Fruit fly (Drosophila melanogaster) whole organism, prepupa: ENCODE measurements around the gene CG13398.

Experiments used
- CG10631 ChIP-seq: fragments of 200-800 bp; sonication (Bioruptor generic); optimal IDR thresholded peaks from 2 replicates; lab custom pipeline; 2016; ENCODE audit warnings: missing biosample characterization, missing genetic modification characterization
- CG3919 ChIP-seq: fragments of 200-800 bp; sonication (Bioruptor generic); optimal IDR thresholded peaks from 3 replicates; lab custom pipeline; 2016; ENCODE audit warnings: missing biosample characterization, missing genetic modification characterization
- CG4318 ChIP-seq: fragments of 200-800 bp; sonication (Bioruptor generic); optimal IDR thresholded peaks from 3 replicates; lab custom pipeline; 2017; ENCODE audit warnings: missing biosample characterization, mild to moderate bottlenecking, missing genetic modification characterization
- CG8632 ChIP-seq: fragments of 200-800 bp; sonication (Bioruptor generic); optimal IDR thresholded peaks from 3 replicates; lab custom pipeline; 2016; ENCODE audit warnings: missing biosample characterization, missing genetic modification characterization
- Ets21C ChIP-seq: fragments of 200-800 bp; sonication (Bioruptor generic); optimal IDR thresholded peaks from 3 replicates; lab custom pipeline; 2016; ENCODE audit warnings: missing biosample characterization, missing genetic modification characterization
- Gug ChIP-seq: fragments of 200-800 bp; sonication (Bioruptor generic); IDR thresholded peaks from 2 replicates; pipeline ENCODE4 v1.3.6; 2022; ENCODE audit warnings: missing biosample characterization, missing genetic modification characterization
- Hr38 ChIP-seq: sonication (Bioruptor generic); optimal IDR thresholded peaks from 2 replicates; lab custom pipeline; 2016; ENCODE audit warnings: missing biosample characterization, missing genetic modification characterization
- Hr39 ChIP-seq: fragments of 200-800 bp; sonication (Bioruptor generic); optimal IDR thresholded peaks from 2 replicates; lab custom pipeline; 2016; ENCODE audit warnings: missing biosample characterization, missing genetic modification characterization
- Sox102F ChIP-seq: fragments of 200-800 bp; sonication (Bioruptor generic); optimal IDR thresholded peaks from 2 replicates; lab custom pipeline; 2016; ENCODE audit warnings: missing biosample characterization, mild to moderate bottlenecking, missing genetic modification characterization
- Sox15 ChIP-seq: fragments of 200-800 bp; sonication (Bioruptor generic); optimal IDR thresholded peaks from 3 replicates; lab custom pipeline; 2016; ENCODE audit warnings: missing biosample characterization, missing genetic modification characterization
- dac ChIP-seq: fragments of 200-800 bp; sonication (Bioruptor generic); optimal IDR thresholded peaks from 2 replicates; lab custom pipeline; 2017; ENCODE audit warnings: missing biosample characterization, mild to moderate bottlenecking, missing genetic modification characterization
- eg ChIP-seq: fragments of 200-800 bp; sonication (Bioruptor generic); IDR thresholded peaks from 3 replicates; pipeline ENCODE4 v1.3.6; 2022; ENCODE audit warnings: missing biosample characterization, missing genetic modification characterization
- esn ChIP-seq: fragments of 200-800 bp; sonication (Bioruptor generic); optimal IDR thresholded peaks from 2 replicates; lab custom pipeline; 2016; ENCODE audit warnings: missing biosample characterization, mild to moderate bottlenecking, missing genetic modification characterization, moderate library complexity
- net ChIP-seq: fragments of 200-800 bp; sonication (Bioruptor generic); optimal IDR thresholded peaks from 3 replicates; lab custom pipeline; 2016; ENCODE audit warnings: missing biosample characterization, missing genetic modification characterization

DNA sequence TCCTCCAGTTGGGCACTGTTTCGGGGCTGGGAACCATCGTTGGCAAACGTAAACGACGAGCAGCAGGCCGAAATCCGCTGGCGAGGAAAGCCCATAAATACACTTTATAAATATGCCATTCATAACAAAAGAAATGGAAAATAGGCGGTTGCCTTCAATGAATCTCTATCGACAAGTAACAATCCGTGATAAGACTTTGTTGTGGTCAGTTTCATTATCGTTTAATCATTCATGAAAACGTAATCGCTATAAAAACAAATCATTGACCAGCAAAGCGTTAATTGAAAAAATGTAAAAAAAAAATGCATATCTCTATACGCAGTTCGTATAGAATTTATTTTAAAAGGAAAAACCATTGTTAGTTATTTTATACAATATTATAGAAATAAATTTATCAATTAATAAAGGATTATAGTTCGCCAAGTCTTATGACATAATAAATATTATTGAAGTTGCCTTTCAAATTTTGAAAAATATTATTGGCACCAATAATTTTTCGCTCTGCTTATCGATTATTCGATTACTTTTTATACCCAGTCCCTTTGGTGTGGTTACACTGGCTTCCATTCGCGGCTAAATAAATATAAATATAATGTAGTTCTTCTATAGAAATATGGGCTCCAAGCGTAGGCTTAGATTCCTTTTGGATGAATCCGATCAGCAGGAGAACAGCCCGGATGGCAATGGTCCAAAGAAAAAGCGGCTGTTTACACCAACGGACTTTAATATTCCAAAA is 15.0 kb downstream of the CG13398 start, which contains the start of gene CG31898:
- no peak for TF ChIP-seq Hr39
- TF ChIP-seq Sox15 (GFP tag; lab: Kevin White, UChicago) = no peak
- TF ChIP-seq CG10631 = no peak
- TF ChIP-seq Ets21C (GFP tag; lab: Kevin White, UChicago) = no peak
- TF ChIP-seq Gug (GFP tag; lab: Robert Waterston, UW) = no peak
- no peak for TF ChIP-seq Sox102F (GFP tag; lab: Kevin White, UChicago)
- no peak for TF ChIP-seq CG8632 (GFP tag; lab: Kevin White, UChicago)
- no peak for TF ChIP-seq eg
- TF ChIP-seq esn (GFP tag; lab: Kevin White, UChicago) = no peak
- TF ChIP-seq dac = no peak
- no peak for TF ChIP-seq Hr38
- no peak for TF ChIP-seq CG3919 (GFP tag; lab: Kevin White, UChicago)
- TF ChIP-seq net = no peak
- TF ChIP-seq CG4318 (GFP tag; lab: Kevin White, UChicago) = no peak
